In genomic region chrX:3778952-3779502, dm6 we compare ENCODE assay signal across 2 fruit fly cellular contexts.
TF ChIP-seq lines count a peak whose summit lies in the region.

No protein-coding gene starts in this region.

TF ChIP-seq in whole organism, embryonic, 481 proteins besides CTCF, POLR2A, EP300 and RAD21 (continued from another document):
- peak; percentile 89 for TF ChIP-seq CG10321 (GFP tag; IDR thresholded peaks at IDR 0.05; lab: Robert Waterston, UW)
- no peak for TF ChIP-seq CG4854 (GFP tag; optimal IDR thresholded peaks at IDR 0.05; lab: Kevin White, UChicago)
- TF ChIP-seq grn (GFP tag; optimal IDR thresholded peaks at IDR 0.05; lab: Kevin White, UChicago): no peak
- TF ChIP-seq CG12769 (tag; optimal IDR thresholded peaks at IDR 0.05; lab: Kevin White, UChicago): no peak
- peak; percentile 14 for TF ChIP-seq gem (tag; optimal IDR thresholded peaks at IDR 0.05; lab: Kevin White, UChicago)
- TF ChIP-seq Drgx (GFP tag; IDR thresholded peaks at IDR 0.05; lab: Robert Waterston, UW): peak; percentile 51; the same call in 1 of the 2 replicates

TF ChIP-seq in whole organism, prepupa, 60 proteins besides CTCF, POLR2A, EP300 and RAD21 (continued from another document):
- TF ChIP-seq achi (GFP tag; optimal IDR thresholded peaks at IDR 0.05; lab: Kevin White, UChicago): peak; percentile 21
- peak; percentile 36 for TF ChIP-seq CG7368 (GFP tag; optimal IDR thresholded peaks at IDR 0.05; lab: Kevin White, UChicago)
- peak; percentile 43 for TF ChIP-seq acj6 (GFP tag; optimal IDR thresholded peaks at IDR 0.05; lab: Kevin White, UChicago)
- no peak for TF ChIP-seq dac (GFP tag; optimal IDR thresholded peaks at IDR 0.05; lab: Kevin White, UChicago)
- TF ChIP-seq CG3919 (GFP tag; optimal IDR thresholded peaks at IDR 0.05; lab: Kevin White, UChicago): peak; percentile 55
- no peak for TF ChIP-seq spab (GFP tag; optimal IDR thresholded peaks at IDR 0.05; lab: Kevin White, UChicago)
- peak; percentile 16 for TF ChIP-seq lz (GFP tag; optimal IDR thresholded peaks at IDR 0.05; lab: Kevin White, UChicago)
- peak; percentile 42 for TF ChIP-seq CG10669 (GFP tag; optimal IDR thresholded peaks at IDR 0.05; lab: Kevin White, UChicago)
- 0 out of 2 replicates have a peak, but pooled peaks have one; percentile 36 for TF ChIP-seq CG11294 (GFP tag; IDR thresholded peaks at IDR 0.05; lab: Robert Waterston, UW)
- peak; percentile 58 for TF ChIP-seq CG6163 (GFP tag; IDR thresholded peaks at IDR 0.05; lab: Robert Waterston, UW)
- TF ChIP-seq CG10631 (GFP tag; optimal IDR thresholded peaks at IDR 0.05; lab: Kevin White, UChicago): peak; percentile 57
- TF ChIP-seq Blimp-1 (GFP tag; optimal IDR thresholded peaks at IDR 0.05; lab: Kevin White, UChicago): peak; percentile 9
- peak; percentile 11 for TF ChIP-seq CG6792 (GFP tag; optimal IDR thresholded peaks at IDR 0.05; lab: Kevin White, UChicago)
- peak; percentile 46 for TF ChIP-seq pdm3 (GFP tag; optimal IDR thresholded peaks at IDR 0.05; lab: Kevin White, UChicago)
- TF ChIP-seq CG11902 (GFP tag; optimal IDR thresholded peaks at IDR 0.05; lab: Kevin White, UChicago): no peak
- peak; percentile 35 for TF ChIP-seq net (GFP tag; optimal IDR thresholded peaks at IDR 0.05; lab: Kevin White, UChicago)
- peak; percentile 53 for TF ChIP-seq Ets96B (tag; optimal IDR thresholded peaks at IDR 0.05; lab: Kevin White, UChicago)
- no peak for TF ChIP-seq CG6276 (GFP tag; optimal IDR thresholded peaks at IDR 0.05; lab: Kevin White, UChicago)
- TF ChIP-seq Gug (GFP tag; IDR thresholded peaks at IDR 0.05; lab: Robert Waterston, UW): peak; percentile 50
- peak; percentile 38 for TF ChIP-seq Smox (GFP tag; optimal IDR thresholded peaks at IDR 0.05; lab: Kevin White, UChicago)
- peak; percentile 29 for TF ChIP-seq topi (GFP tag; optimal IDR thresholded peaks at IDR 0.05; lab: Kevin White, UChicago)
